Comparison of ENCODE assay signal across 2 worm cellular contexts in the genomic region with DNA sequence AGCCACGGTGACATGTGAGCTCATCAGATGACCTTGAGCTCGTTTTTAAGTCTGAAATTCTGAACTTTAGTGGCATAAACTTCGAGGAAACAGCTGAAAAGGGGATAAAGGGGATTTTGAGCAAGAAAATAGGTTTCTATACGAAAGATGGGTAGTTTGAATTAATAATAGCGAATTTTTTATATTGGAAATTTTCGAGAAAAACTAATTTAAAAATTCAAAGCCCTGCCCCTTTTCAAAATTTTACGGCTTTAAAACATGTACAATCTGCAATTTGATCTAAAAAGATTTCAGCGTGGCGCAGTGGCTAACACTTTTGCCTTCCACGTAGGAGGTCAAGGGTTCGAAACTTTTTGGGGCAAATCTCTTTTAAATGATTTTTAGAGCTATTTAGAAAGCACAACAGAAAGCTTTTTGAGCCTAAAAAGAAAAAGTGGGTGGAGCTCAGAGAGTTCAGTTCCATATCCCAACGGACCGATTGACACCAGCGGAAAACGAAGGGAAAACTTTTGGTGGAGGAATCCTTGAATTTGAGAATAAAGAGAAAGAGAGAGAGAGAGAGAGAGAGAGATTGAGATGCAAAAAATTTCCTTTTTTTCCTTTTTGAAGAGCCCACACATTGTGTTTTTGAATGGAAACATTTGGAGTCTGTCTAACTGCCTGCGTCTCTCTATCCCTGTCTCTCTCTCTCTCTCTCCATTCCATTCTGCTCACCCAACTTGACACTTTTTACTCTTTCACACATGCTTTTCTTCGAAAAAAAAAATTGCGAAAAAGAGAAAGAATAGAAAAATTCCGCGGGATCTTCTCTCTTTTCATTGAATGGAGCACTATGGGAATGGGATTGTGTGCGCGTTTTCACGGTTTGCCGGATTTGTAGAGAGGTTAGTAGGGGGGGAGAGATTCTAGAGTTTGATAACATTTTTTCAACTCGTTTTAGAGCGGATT.
TF ChIP-seq lines count a peak whose summit lies in the region.

A gene (minus strand): TSS at position 51 of the 948 bp plus-strand sequence.

TF ChIP-seq in whole organism, L1 larva, 84 proteins besides CTCF, POLR2A, EP300 and RAD21 (continued from another document):
- TF ChIP-seq aly-2 (tag; optimal IDR thresholded peaks at IDR 0.05; lab: Kevin White, UChicago) (no peak), tlp-1 (tag; optimal IDR thresholded peaks at IDR 0.05; lab: Kevin White, UChicago) (no peak), nhr-90 (tag; optimal IDR thresholded peaks at IDR 0.05; lab: Kevin White, UChicago; ENCODE audit: poor library complexity) (no peak), elt-3 (tag; optimal IDR thresholded peaks at IDR 0.05; lab: Kevin White, UChicago) (no peak), elt-2 (tag; optimal IDR thresholded peaks at IDR 0.05; lab: Kevin White, UChicago) (no peak), sup-37 (GFP tag; optimal IDR thresholded peaks at IDR 0.05; lab: Kevin White, UChicago) (no peak), irx-1 (tag; optimal IDR thresholded peaks at IDR 0.05; lab: Kevin White, UChicago) (no peak), F16B12.6 (tag; optimal IDR thresholded peaks at IDR 0.05; lab: Kevin White, UChicago) (no peak), sox-4 (tag; optimal IDR thresholded peaks at IDR 0.05; lab: Kevin White, UChicago) (no peak), swsn-7 (tag; optimal IDR thresholded peaks at IDR 0.05; lab: Kevin White, UChicago) (no peak), snpc-4 (tag; optimal IDR thresholded peaks at IDR 0.05; lab: Kevin White, UChicago) (no peak), ama-1 (optimal IDR thresholded peaks at IDR 0.05; lab: Kevin White, UChicago) (no peak), efl-3 (GFP tag; optimal IDR thresholded peaks at IDR 0.05; lab: Kevin White, UChicago) (no peak), nhr-19 (GFP tag; conservative IDR thresholded peaks at IDR 0.05; lab: Robert Waterston, UW) (no peak), lin-39 (tag; optimal IDR thresholded peaks at IDR 0.05; lab: Kevin White, UChicago) (no peak), isw-1 (GFP tag; IDR thresholded peaks at IDR 0.05; lab: Robert Waterston, UW) (peak; percentile 12), Y116A8C.19 (tag; optimal IDR thresholded peaks at IDR 0.05; lab: Kevin White, UChicago; ENCODE audit: borderline replicate concordance) (no peak)

TF ChIP-seq in whole organism, L4 larva, 104 proteins besides CTCF, POLR2A, EP300 and RAD21 (continued from another document):
- TF ChIP-seq D1046.2 (GFP tag; IDR thresholded peaks at IDR 0.05; lab: Robert Waterston, UW) (0 out of 2 replicates have a peak, but pooled peaks have one; percentile 64), pqm-1 (tag; optimal IDR thresholded peaks at IDR 0.05; lab: Kevin White, UChicago) (no peak), mes-2 (tag; optimal IDR thresholded peaks at IDR 0.05; lab: Kevin White, UChicago; ENCODE audit: poor library complexity, severe bottlenecking) (peak; percentile 14), attf-4 (tag; optimal IDR thresholded peaks at IDR 0.05; lab: Kevin White, UChicago) (no peak), ces-1 (GFP tag; optimal IDR thresholded peaks at IDR 0.05; lab: Kevin White, UChicago) (no peak), ceh-28 (tag; optimal IDR thresholded peaks at IDR 0.05; lab: Kevin White, UChicago) (no peak), lim-7 (GFP tag; IDR thresholded peaks at IDR 0.05; lab: Robert Waterston, UW) (peak; percentile 80), fkh-10 (GFP tag; optimal IDR thresholded peaks at IDR 0.05; lab: Kevin White, UChicago) (peak; percentile 59), mep-1 (tag; optimal IDR thresholded peaks at IDR 0.05; lab: Kevin White, UChicago) (no peak), hif-1 (tag; optimal IDR thresholded peaks at IDR 0.05; lab: Kevin White, UChicago) (no peak), Y48G9A.11 (GFP tag; IDR thresholded peaks at IDR 0.05; lab: Robert Waterston, UW) (peak; percentile 76), dmd-8 (GFP tag; IDR thresholded peaks at IDR 0.05; lab: Robert Waterston, UW) (peak; percentile 76)
